Worm (Caenorhabditis elegans) whole organism, L4/young adult: ENCODE measurements around the gene M57.1.
A peak's percentile ranks its signal among the peaks of the same experiment; 100 is the strongest.

Experiments
- W03F9.2 ChIP-seq: fragments of 150-350 bp; optimal IDR thresholded peaks from 2 replicates; lab custom pipeline; 2014; ENCODE audit warnings: missing biosample characterization, missing genetic modification characterization
- dao-5 ChIP-seq: sonication (generic microtip); optimal IDR thresholded peaks from 2 replicates; lab custom pipeline; 2016; ENCODE audit warnings: missing genotype, missing genetic modification characterization, moderate library complexity, missing compliant biosample characterization
- him-1 ChIP-seq: sonication (generic microtip); optimal IDR thresholded peaks from 2 replicates; lab custom pipeline; 2016; ENCODE audit warnings: missing genotype, missing genetic modification reagents, missing genetic modification characterization, missing compliant biosample characterization

- TF ChIP-seq him-1 (tag; lab: Kevin White, UChicago) (no peak), dao-5 (no peak), W03F9.2 (tag; lab: Kevin White, UChicago) (peak; percentile 19)
These were observed 14.7 kb upstream of the M57.1 start for ce11 chrIV:3517582-3517981.
